Fruit fly (Drosophila melanogaster) whole organism, wandering third instar larva: Measurements from ENCODE around the gene ball.

Experiments used
- Abd-B ChIP-seq: fragments of >200 bp; optimal IDR thresholded peaks from 2 replicates; lab custom pipeline; 2017; ENCODE audit warnings: missing biosample characterization, missing genetic modification characterization
- CG32264 ChIP-seq: fragments of 200-800 bp; sonication (Bioruptor generic); optimal IDR thresholded peaks from 2 replicates; lab custom pipeline; 2016; ENCODE audit warnings: missing biosample characterization, missing genetic modification characterization
- CG9705 ChIP-seq: fragments of 200-800 bp; sonication (Bioruptor generic); optimal IDR thresholded peaks from 2 replicates; lab custom pipeline; 2018; ENCODE audit warnings: missing biosample characterization, mild to moderate bottlenecking, missing genetic modification characterization
- CrebA ChIP-seq: fragments of 200-800 bp; sonication (Bioruptor generic); optimal IDR thresholded peaks from 2 replicates; lab custom pipeline; 2016; ENCODE audit warnings: missing biosample characterization, mild to moderate bottlenecking, missing genetic modification characterization, borderline replicate concordance
- Dfd ChIP-seq: fragments of >200 bp; optimal IDR thresholded peaks from 2 replicates; lab custom pipeline; 2017; ENCODE audit warnings: missing biosample characterization, missing genetic modification characterization
- Dif ChIP-seq: fragments of 200-275, 200-300 bp; sonication (Bioruptor generic); optimal IDR thresholded peaks from 2 replicates; lab custom pipeline; 2018; ENCODE audit warnings: missing biosample characterization, missing genetic modification characterization; ENCODE audit not compliant: partially characterized antibody
- GATAd ChIP-seq: sonication (Bioruptor generic); optimal IDR thresholded peaks from 2 replicates; lab custom pipeline; 2016; ENCODE audit warnings: missing biosample characterization, missing genetic modification characterization
- HLH106 ChIP-seq: fragments of 200-800 bp; optimal IDR thresholded peaks from 3 replicates; lab custom pipeline; 2019; ENCODE audit warnings: missing biosample characterization, mild to moderate bottlenecking, missing genetic modification characterization, moderate library complexity
- Hnf4 ChIP-seq: fragments of 200-800 bp; sonication (Bioruptor generic); optimal IDR thresholded peaks from 2 replicates; lab custom pipeline; 2016; ENCODE audit warnings: missing biosample characterization, mild to moderate bottlenecking, missing genetic modification characterization
- Hr78 ChIP-seq: fragments of >200 bp; optimal IDR thresholded peaks from 2 replicates; lab custom pipeline; 2017; ENCODE audit warnings: missing biosample characterization, missing genetic modification characterization
- Hr83 ChIP-seq: fragments of 200-300 bp; sonication (Bioruptor generic); optimal IDR thresholded peaks from 2 replicates; lab custom pipeline; 2016; ENCODE audit warnings: missing biosample characterization, mild to moderate bottlenecking, missing genetic modification characterization, moderate library complexity; ENCODE audit not compliant: poor library complexity, severe bottlenecking
- Jra ChIP-seq: sonication (Bioruptor generic); optimal IDR thresholded peaks from 2 replicates; lab custom pipeline; 2016; ENCODE audit warnings: missing biosample characterization, missing genetic modification characterization
- Mio ChIP-seq: sonication (Bioruptor generic); optimal IDR thresholded peaks from 2 replicates; lab custom pipeline; 2016; ENCODE audit warnings: missing biosample characterization, missing genetic modification characterization
- Myc ChIP-seq: fragments of >200 bp; optimal IDR thresholded peaks from 2 replicates; lab custom pipeline; 2017
- N ChIP-seq: fragments of >200 bp; optimal IDR thresholded peaks from 2 replicates; lab custom pipeline; 2018; ENCODE audit warnings: missing biosample characterization, missing external identifiers, missing genetic modification characterization
- OdsH ChIP-seq: fragments of 200-800 bp; sonication (Bioruptor generic); optimal IDR thresholded peaks from 2 replicates; lab custom pipeline; 2016; ENCODE audit warnings: missing biosample characterization, mild to moderate bottlenecking, missing genetic modification characterization
- Rel ChIP-seq, 2 experiments: fragments of 200-800 bp; sonication (Bioruptor generic) in 1 of 2; optimal IDR thresholded peaks; 2 replicates in 1 of 2; 3 replicates in 1 of 2; lab custom pipeline; 2016 to 2019; ENCODE audit warnings: mild to moderate bottlenecking in 2 of 2, missing biosample characterization in 2 of 2, missing genetic modification characterization in 2 of 2, moderate library complexity in 1 of 2
- Sp1 ChIP-seq: fragments of 200-800 bp; sonication (Bioruptor generic); optimal IDR thresholded peaks from 3 replicates; lab custom pipeline; 2019; ENCODE audit warnings: missing biosample characterization, mild to moderate bottlenecking, missing genetic modification characterization, moderate library complexity
- Vsx2 ChIP-seq: fragments of 200-300, 225-300 bp; sonication (Bioruptor generic); optimal IDR thresholded peaks from 2 replicates; lab custom pipeline; 2018; ENCODE audit warnings: missing biosample characterization, missing genetic modification characterization; ENCODE audit not compliant: partially characterized antibody
- br ChIP-seq: fragments of 200-800 bp; sonication (Bioruptor generic); optimal IDR thresholded peaks from 2 replicates; lab custom pipeline; 2016; ENCODE audit warnings: missing biosample characterization, missing genetic modification characterization
- brk ChIP-seq: fragments of 200-800 bp; sonication (Bioruptor generic); optimal IDR thresholded peaks from 2 replicates; lab custom pipeline; 2016; ENCODE audit warnings: missing biosample characterization, mild to moderate bottlenecking, missing genetic modification characterization
- dl ChIP-seq, 2 experiments: fragments of 175-275, 200-275 bp in 1 of 2; fragments of 200-275 bp in 1 of 2; sonication (Bioruptor generic); optimal IDR thresholded peaks; lab custom pipeline; 2018; ENCODE audit warnings: mild to moderate bottlenecking in 2 of 2, missing biosample characterization in 2 of 2, missing genetic modification characterization in 2 of 2, moderate library complexity in 2 of 2; ENCODE audit not compliant: partially characterized antibody in 2 of 2, insufficient read depth in 1 of 2
- dmrt93B ChIP-seq: fragments of 200-800 bp; sonication (Bioruptor generic); optimal IDR thresholded peaks from 2 replicates; lab custom pipeline; 2018; ENCODE audit warnings: missing biosample characterization, mild to moderate bottlenecking, missing genetic modification characterization
- dsf ChIP-seq: sonication (Bioruptor generic); optimal IDR thresholded peaks from 2 replicates; lab custom pipeline; 2016; ENCODE audit warnings: missing biosample characterization, missing genetic modification characterization, borderline replicate concordance
- ey ChIP-seq: fragments of 200-800 bp; sonication (Bioruptor generic); optimal IDR thresholded peaks from 2 replicates; lab custom pipeline; 2016; ENCODE audit warnings: missing biosample characterization, missing genetic modification characterization
- foxo ChIP-seq, 2 experiments: fragments of 200-800 bp; sonication (Bioruptor generic); optimal IDR thresholded peaks; 2 replicates in 1 of 2; 3 replicates in 1 of 2; lab custom pipeline; 2016 to 2017; ENCODE audit warnings: missing biosample characterization in 2 of 2, missing genetic modification characterization in 2 of 2
- fru ChIP-seq: fragments of 200-800 bp; sonication (Bioruptor generic); optimal IDR thresholded peaks from 3 replicates; lab custom pipeline; 2016; ENCODE audit warnings: missing biosample characterization, mild to moderate bottlenecking, missing genetic modification characterization
- h ChIP-seq: fragments of 200-800 bp; sonication (Bioruptor generic); optimal IDR thresholded peaks from 3 replicates; lab custom pipeline; 2016; ENCODE audit warnings: missing biosample characterization, mild to moderate bottlenecking, missing genetic modification characterization
- jim ChIP-seq: fragments of 175-275, 200-325 bp; sonication (Bioruptor generic); optimal IDR thresholded peaks from 2 replicates; lab custom pipeline; 2016; ENCODE audit warnings: missing biosample characterization, mild to moderate bottlenecking, missing genetic modification characterization
- lola ChIP-seq: fragments of >200 bp; optimal IDR thresholded peaks from 2 replicates; lab custom pipeline; 2017; ENCODE audit warnings: missing biosample characterization, missing genetic modification characterization
- pan ChIP-seq: fragments of >200 bp; optimal IDR thresholded peaks from 2 replicates; lab custom pipeline; 2017
- psq ChIP-seq: fragments of 200-800 bp; sonication (Bioruptor generic); optimal IDR thresholded peaks from 3 replicates; lab custom pipeline; 2017; ENCODE audit warnings: missing biosample characterization, mild to moderate bottlenecking, missing genetic modification characterization, moderate library complexity
- rgr ChIP-seq: fragments of 200-800 bp; sonication (Bioruptor generic); optimal IDR thresholded peaks from 3 replicates; lab custom pipeline; 2016; ENCODE audit warnings: missing biosample characterization, mild to moderate bottlenecking, missing genetic modification characterization
- sage ChIP-seq: fragments of 200-800 bp; sonication (Bioruptor generic); optimal IDR thresholded peaks from 2 replicates; lab custom pipeline; 2016; ENCODE audit warnings: missing biosample characterization, mild to moderate bottlenecking, missing genetic modification characterization
- sv ChIP-seq: fragments of 200-800 bp; sonication (Bioruptor generic); optimal IDR thresholded peaks from 3 replicates; lab custom pipeline; 2016; ENCODE audit warnings: missing biosample characterization, missing genetic modification characterization
- tai ChIP-seq: sonication (Bioruptor generic); optimal IDR thresholded peaks from 2 replicates; lab custom pipeline; 2016; ENCODE audit warnings: missing biosample characterization, missing genetic modification characterization
- usp ChIP-seq: fragments of >200 bp; optimal IDR thresholded peaks from 2 replicates; lab custom pipeline; 2017; ENCODE audit warnings: missing biosample characterization, missing genetic modification characterization
- woc ChIP-seq: sonication (Bioruptor generic); optimal IDR thresholded peaks from 2 replicates; lab custom pipeline; 2016; ENCODE audit warnings: missing biosample characterization, mild to moderate bottlenecking, missing genetic modification characterization

ball gene

dm6 chr3R:26876432-26876831 lies 9.8 kb upstream of the ball start, which contains the start of gene CG5500:
TSS of gene CG5500 (plus strand) at chr3R:26876630.
- TF ChIP-seq dl (GFP tag; optimal IDR thresholded peaks at IDR 0.05; lab: Kevin White, UChicago; ENCODE audit: insufficient read depth in 1 of 2, partially characterized antibody in 2 of 2) (no peak), Rel (GFP tag; optimal IDR thresholded peaks at IDR 0.05; lab: Kevin White, UChicago) (no peak), Rel (tag; optimal IDR thresholded peaks at IDR 0.05; lab: Kevin White, UChicago) (peak; percentile 75), Vsx2 (GFP tag; lab: Kevin White, UChicago) (no peak)

- TF ChIP-seq Jra (peak; percentile 62), dmrt93B (peak; percentile 63), Dif (GFP tag; lab: Kevin White, UChicago) (no peak), woc (peak; percentile 81), Myc (no peak), sage (GFP tag; lab: Kevin White, UChicago) (no peak), CG9705 (GFP tag; lab: Kevin White, UChicago) (peak; percentile 64), fru (GFP tag; lab: Kevin White, UChicago) (peak; percentile 75), CrebA (GFP tag; lab: Kevin White, UChicago) (no peak), Hnf4 (peak; percentile 82), Rel (GFP tag; optimal IDR thresholded peaks at IDR 0.05; lab: Kevin White, UChicago) (no peak), Rel (tag; optimal IDR thresholded peaks at IDR 0.05; lab: Kevin White, UChicago) (peak; percentile 97), ey (peak; percentile 70), HLH106 (tag; lab: Kevin White, UChicago) (peak; percentile 82), dl (GFP tag; optimal IDR thresholded peaks at IDR 0.05; lab: Kevin White, UChicago; ENCODE audit: insufficient read depth in 1 of 2, partially characterized antibody in 2 of 2) (no peak), tai (GFP tag; lab: Kevin White, UChicago) (no peak), GATAd (GFP tag; lab: Kevin White, UChicago) (no peak), brk (GFP tag; lab: Kevin White, UChicago) (no peak), h (peak; percentile 84), lola (GFP tag; lab: Kevin White, UChicago) (no peak), CG32264 (GFP tag; lab: Kevin White, UChicago) (peak; percentile 36), dsf (GFP tag; lab: Kevin White, UChicago) (peak; percentile 28), rgr (GFP tag; lab: Kevin White, UChicago) (peak; percentile 79), OdsH (GFP tag; lab: Kevin White, UChicago) (peak; percentile 67), N (GFP tag; lab: Kevin White, UChicago) (no peak), Sp1 (GFP tag; lab: Kevin White, UChicago) (peak; percentile 71), Hr83 (GFP tag; lab: Kevin White, UChicago) (peak; percentile 73), Dfd (GFP tag; lab: Kevin White, UChicago) (no peak), Vsx2 (GFP tag; lab: Kevin White, UChicago) (no peak), Abd-B (no peak), psq (GFP tag; lab: Kevin White, UChicago) (peak; percentile 34), br (GFP tag; lab: Kevin White, UChicago) (peak; percentile 69), usp (GFP tag; lab: Kevin White, UChicago) (no peak), jim (GFP tag; lab: Kevin White, UChicago) (no peak), pan (lab: Kevin White, UChicago) (no peak), Mio (no peak), foxo (GFP tag; optimal IDR thresholded peaks at IDR 0.05; lab: Kevin White, UChicago) (peak in 1 of 2 experiments; percentile 80), Hr78 (GFP tag; lab: Kevin White, UChicago) (no peak), sv (peak; percentile 37)
Measured at dm6 chr3R:26875544-26876027, 9.0 kb upstream of the ball start, which contains the start of gene Rb97D. TSS of gene Rb97D (minus strand) at chr3R:26875742.
